Worm (Caenorhabditis elegans) whole organism, young adult: ENCODE data around the gene lig-1.

ENCODE experiments used
- F23B12.7 ChIP-seq: sonication (generic microtip); optimal IDR thresholded peaks from 2 replicates; lab custom pipeline; 2017; ENCODE audit warnings: missing genetic modification characterization, mild to moderate bottlenecking, missing compliant biosample characterization, antibody characterized with exemption, moderate library complexity; ENCODE audit not compliant: insufficient read depth
- F33H1.4 ChIP-seq: fragments of 200-800 bp; sonication (Bioruptor generic); IDR thresholded peaks from 2 replicates; pipeline ENCODE4 v1.3.6; 2022; ENCODE audit warnings: missing genetic modification reagents, missing genetic modification characterization, missing compliant biosample characterization
- F49E8.2 ChIP-seq: sonication (generic microtip); optimal IDR thresholded peaks from 3 replicates; lab custom pipeline; 2017; ENCODE audit warnings: missing genetic modification characterization, mild to moderate bottlenecking, missing compliant biosample characterization, antibody characterized with exemption, moderate library complexity; ENCODE audit not compliant: insufficient read depth
- F55B11.4 ChIP-seq: sonication (generic microtip); optimal IDR thresholded peaks from 2 replicates; lab custom pipeline; 2016; ENCODE audit warnings: missing compliant biosample characterization, missing genetic modification characterization, borderline replicate concordance; ENCODE audit not compliant: insufficient read depth
- aptf-2 ChIP-seq: fragments of 200-800 bp; sonication (Bioruptor generic); conservative IDR thresholded peaks from 2 replicates; pipeline ENCODE4 v1.3.6; 2022; ENCODE audit warnings: missing genetic modification reagents, missing genetic modification characterization, missing compliant biosample characterization
- aptf-3 ChIP-seq: fragments of 200-800 bp; sonication (Bioruptor generic); IDR thresholded peaks from 2 replicates; pipeline ENCODE4 v1.3.6; 2022; ENCODE audit warnings: missing genetic modification characterization, missing compliant biosample characterization
- atf-7 ChIP-seq: sonication (generic microtip); optimal IDR thresholded peaks from 2 replicates; lab custom pipeline; 2017; ENCODE audit warnings: mild to moderate bottlenecking, missing genetic modification characterization, missing compliant biosample characterization
- attf-3 ChIP-seq: fragments of 200-800 bp; sonication (Bioruptor generic); conservative IDR thresholded peaks from 2 replicates; pipeline ENCODE4 v1.3.6; 2022; ENCODE audit warnings: missing genetic modification reagents, missing genetic modification characterization, missing compliant biosample characterization
- cebp-1 ChIP-seq, 2 experiments: fragments of 200-800 bp in 1 of 2; sonication (Bioruptor generic) in 1 of 2; sonication (generic microtip) in 1 of 2; IDR thresholded peaks in 1 of 2; optimal IDR thresholded peaks in 1 of 2; 2 replicates each; pipeline versions ENCODE4 v1.3.6 to Lab custom; 2017 to 2022; ENCODE audit warnings: missing compliant biosample characterization in 2 of 2, missing genetic modification characterization in 2 of 2, mild to moderate bottlenecking in 1 of 2, missing genetic modification reagents in 1 of 2, moderate library complexity in 1 of 2
- cebp-2 ChIP-seq: fragments of 200-800 bp; sonication (Bioruptor generic); IDR thresholded peaks from 2 replicates; pipeline ENCODE4 v1.3.6; 2022; ENCODE audit warnings: missing genetic modification characterization, missing compliant biosample characterization
- ceh-100 ChIP-seq: fragments of 200-800 bp; sonication (Bioruptor generic); IDR thresholded peaks from 2 replicates; pipeline ENCODE4 v1.3.6; 2022; ENCODE audit warnings: missing genetic modification reagents, missing genetic modification characterization, missing compliant biosample characterization
- chd-7 ChIP-seq: sonication (generic microtip); optimal IDR thresholded peaks from 2 replicates; lab custom pipeline; 2016; ENCODE audit warnings: mild to moderate bottlenecking, missing genetic modification characterization, moderate library complexity, missing compliant biosample characterization
- die-1 ChIP-seq: sonication (generic microtip); optimal IDR thresholded peaks from 2 replicates; lab custom pipeline; 2016; ENCODE audit warnings: missing genotype, mild to moderate bottlenecking, missing genetic modification characterization, missing compliant biosample characterization
- egl-44 ChIP-seq: fragments of 200-800 bp; sonication (Bioruptor generic); IDR thresholded peaks from 2 replicates; pipeline ENCODE4 v1.3.6; 2022; ENCODE audit warnings: missing genetic modification reagents, missing genetic modification characterization, missing compliant biosample characterization
- egrh-3 ChIP-seq: fragments of 200-800 bp; sonication (Bioruptor generic); IDR thresholded peaks from 2 replicates; pipeline ENCODE4 v1.3.6; 2022; ENCODE audit warnings: missing genetic modification reagents, missing genetic modification characterization, missing compliant biosample characterization
- ekl-4 ChIP-seq: fragments of 200-800 bp; sonication (Bioruptor generic); IDR thresholded peaks from 2 replicates; pipeline ENCODE4 v1.3.6; 2022; ENCODE audit warnings: missing genetic modification reagents, missing genetic modification characterization, missing compliant biosample characterization
- ets-4 ChIP-seq: fragments of 200-800 bp; sonication (Bioruptor generic); optimal IDR thresholded peaks from 2 replicates; lab custom pipeline; 2018; ENCODE audit warnings: mild to moderate bottlenecking, missing genetic modification characterization, missing compliant biosample characterization
- hmg-1.2 ChIP-seq: fragments of 200-800 bp; sonication (Bioruptor generic); IDR thresholded peaks from 2 replicates; pipeline ENCODE4 v1.3.6; 2022; ENCODE audit warnings: missing genetic modification reagents, missing genetic modification characterization, missing compliant biosample characterization
- hmg-20 ChIP-seq: fragments of 200-800 bp; sonication (Bioruptor generic); IDR thresholded peaks from 2 replicates; pipeline ENCODE4 v1.3.6; 2022; ENCODE audit warnings: missing genetic modification reagents, missing genetic modification characterization, missing compliant biosample characterization
- let-526 ChIP-seq: fragments of 200-800 bp; sonication (Bioruptor generic); IDR thresholded peaks from 2 replicates; pipeline ENCODE4 v1.3.6; 2022; ENCODE audit warnings: missing genetic modification reagents, missing genetic modification characterization, missing compliant biosample characterization
- let-607 ChIP-seq, 2 experiments: fragments of 200-800 bp in 1 of 2; sonication (Bioruptor generic) in 1 of 2; sonication (generic microtip) in 1 of 2; optimal IDR thresholded peaks; 2 replicates each; lab custom pipeline; 2016 to 2018; ENCODE audit warnings: mild to moderate bottlenecking in 2 of 2, missing compliant biosample characterization in 2 of 2, missing genetic modification characterization in 2 of 2, moderate library complexity in 2 of 2, missing genotype in 1 of 2
- lin-26 ChIP-seq: fragments of 200-800 bp; sonication (Bioruptor generic); IDR thresholded peaks from 2 replicates; pipeline ENCODE4 v1.3.6; 2022; ENCODE audit warnings: missing genetic modification reagents, missing genetic modification characterization, missing compliant biosample characterization
- lin-54 ChIP-seq: fragments of 200-800 bp; sonication (Bioruptor generic); optimal IDR thresholded peaks from 2 replicates; lab custom pipeline; 2018; ENCODE audit warnings: mild to moderate bottlenecking, missing genetic modification characterization, missing compliant biosample characterization
- madf-10 ChIP-seq: sonication (generic microtip); optimal IDR thresholded peaks from 2 replicates; lab custom pipeline; 2016; ENCODE audit warnings: mild to moderate bottlenecking, missing genetic modification characterization, missing compliant biosample characterization
- madf-8 ChIP-seq: fragments of 200-800 bp; sonication (Bioruptor generic); conservative IDR thresholded peaks from 2 replicates; pipeline ENCODE4 v1.3.6; 2022; ENCODE audit warnings: missing genetic modification reagents, missing genetic modification characterization, missing compliant biosample characterization
- mel-28 ChIP-seq: sonication (generic microtip); optimal IDR thresholded peaks from 2 replicates; lab custom pipeline; 2016; ENCODE audit warnings: borderline replicate concordance, mild to moderate bottlenecking, missing genetic modification characterization, missing compliant biosample characterization
- nfya-2 ChIP-seq: fragments of 200-800 bp; sonication (Bioruptor generic); IDR thresholded peaks from 2 replicates; pipeline ENCODE4 v1.3.6; 2022; ENCODE audit warnings: missing genetic modification reagents, missing genetic modification characterization, missing compliant biosample characterization
- nfyb-1 ChIP-seq: fragments of 200-800 bp; sonication (Bioruptor generic); IDR thresholded peaks from 2 replicates; pipeline ENCODE4 v1.3.6; 2022; ENCODE audit warnings: missing genetic modification reagents, missing genetic modification characterization, missing compliant biosample characterization
- nhr-120 ChIP-seq: fragments of 200-800 bp; sonication (Bioruptor generic); IDR thresholded peaks from 2 replicates; pipeline ENCODE4 v1.3.6; 2022; ENCODE audit warnings: missing genetic modification characterization, missing compliant biosample characterization
- nhr-80 ChIP-seq: sonication (generic microtip); optimal IDR thresholded peaks from 2 replicates; lab custom pipeline; 2016; ENCODE audit warnings: missing genetic modification characterization, missing compliant biosample characterization
- pha-4 ChIP-seq: fragments of 150-350 bp; sonication (generic microtip); optimal IDR thresholded peaks from 2 replicates; lab custom pipeline; 2014; ENCODE audit warnings: missing biosample characterization, missing genetic modification reagents, missing genetic modification characterization
- rpc-1 ChIP-seq, 2 experiments: fragments of 150-350 bp in 1 of 2; sonication (generic microtip) in 1 of 2; optimal IDR thresholded peaks; 2 replicates each; lab custom pipeline; 2014 to 2018; ENCODE audit warnings: missing biosample characterization in 1 of 2, missing genetic modification characterization in 1 of 2, missing genetic modification reagents in 1 of 2, missing genotype in 1 of 2
- sdz-38 ChIP-seq: sonication (generic microtip); optimal IDR thresholded peaks from 2 replicates; lab custom pipeline; 2016; ENCODE audit warnings: missing genotype, missing genetic modification characterization, missing compliant biosample characterization
- sea-2 ChIP-seq: fragments of 200-800 bp; sonication (Bioruptor generic); IDR thresholded peaks from 2 replicates; pipeline ENCODE4 v1.3.6; 2022; ENCODE audit warnings: missing genetic modification characterization, missing compliant biosample characterization
- snpc-1.3 ChIP-seq: sonication (generic microtip); optimal IDR thresholded peaks from 2 replicates; lab custom pipeline; 2017; ENCODE audit warnings: missing genetic modification characterization, mild to moderate bottlenecking, missing compliant biosample characterization, antibody characterized with exemption, moderate library complexity, missing genotype, missing genetic modification reagents; ENCODE audit not compliant: insufficient read depth
- snpc-4 ChIP-seq, 5 experiments: fragments of 150-350 bp in 1 of 5; sonication (generic microtip) in 4 of 5; optimal IDR thresholded peaks; 2 replicates each; lab custom pipeline; 2014 to 2018; ENCODE audit warnings: missing genetic modification characterization in 5 of 5, missing biosample characterization in 3 of 5, antibody characterized with exemption in 2 of 5, mild to moderate bottlenecking in 2 of 5, missing compliant biosample characterization in 2 of 5, missing genotype in 2 of 5, moderate library complexity in 2 of 5, missing genetic modification reagents in 1 of 5
- somi-1 ChIP-seq: fragments of 200-800 bp; sonication (Bioruptor generic); optimal IDR thresholded peaks from 2 replicates; lab custom pipeline; 2018; ENCODE audit warnings: mild to moderate bottlenecking, missing genetic modification characterization, missing compliant biosample characterization
- sptf-2 ChIP-seq: fragments of 200-800 bp; sonication (Bioruptor generic); optimal IDR thresholded peaks from 2 replicates; lab custom pipeline; 2018; ENCODE audit warnings: mild to moderate bottlenecking, missing genetic modification characterization, missing compliant biosample characterization
- tbp1 ChIP-seq: fragments of 200-800 bp; sonication (Bioruptor generic); optimal IDR thresholded peaks from 2 replicates; lab custom pipeline; 2018; ENCODE audit warnings: mild to moderate bottlenecking, missing genetic modification characterization, missing compliant biosample characterization
- tbx-9 ChIP-seq: sonication (generic microtip); optimal IDR thresholded peaks from 2 replicates; lab custom pipeline; 2016; ENCODE audit warnings: borderline replicate concordance, missing genetic modification characterization, inconsistent platforms, missing compliant biosample characterization
- unc-130 ChIP-seq: sonication (generic microtip); optimal IDR thresholded peaks from 2 replicates; lab custom pipeline; 2016; ENCODE audit warnings: missing genetic modification reagents, missing genetic modification characterization, missing compliant biosample characterization
- unc-62 ChIP-seq: fragments of 150-350 bp; optimal IDR thresholded peaks from 2 replicates; lab custom pipeline; 2014; ENCODE audit warnings: missing biosample characterization, missing genetic modification reagents, missing genetic modification characterization
- zfh-2 ChIP-seq: fragments of 200-800 bp; sonication (Bioruptor generic); conservative IDR thresholded peaks from 2 replicates; pipeline ENCODE4 v1.3.6; 2022; ENCODE audit warnings: missing genetic modification reagents, missing genetic modification characterization, missing compliant biosample characterization
- ztf-22 ChIP-seq: fragments of 200-800 bp; sonication (Bioruptor generic); optimal IDR thresholded peaks from 2 replicates; lab custom pipeline; 2018; ENCODE audit warnings: mild to moderate bottlenecking, missing genetic modification characterization, moderate library complexity, missing compliant biosample characterization

Gene lig-1

DNA sequence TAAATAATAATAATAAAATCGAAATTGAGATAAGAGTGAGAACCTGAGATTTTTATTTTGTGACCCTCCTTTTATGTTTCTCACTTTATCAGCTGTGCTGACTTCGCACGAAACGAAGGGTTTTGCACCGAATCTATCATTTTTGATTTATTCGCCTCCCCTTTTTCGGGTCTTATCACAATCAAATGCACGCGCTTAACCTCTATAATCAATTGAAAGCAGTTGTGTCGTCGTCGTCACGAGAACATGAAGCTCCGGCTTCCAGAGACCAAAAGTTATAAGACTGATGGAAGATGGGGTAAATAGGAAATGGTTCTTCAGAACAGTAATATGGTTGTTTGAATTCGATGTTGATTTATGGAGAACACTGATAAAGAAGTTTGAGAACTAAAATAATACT is 12.8 kb upstream of the lig-1 start, which contains the start of gene D1054.18 (continued):
- TF ChIP-seq snpc-4 (GFP tag; optimal IDR thresholded peaks at IDR 0.05; lab: Kevin White, UChicago) (no peak), snpc-4 (tag; optimal IDR thresholded peaks at IDR 0.05; lab: Kevin White, UChicago) (no peak), cebp-1 (GFP tag; IDR thresholded peaks at IDR 0.05; lab: Robert Waterston, UW) (no peak), cebp-1 (tag; optimal IDR thresholded peaks at IDR 0.05; lab: Kevin White, UChicago) (peak; percentile 13), cebp-2 (no peak), nhr-80 (peak; percentile 87), aptf-3 (GFP tag; lab: Robert Waterston, UW) (no peak), lin-26 (GFP tag; lab: Robert Waterston, UW) (no peak), nfya-2 (GFP tag; lab: Robert Waterston, UW) (no peak), F49E8.2 (tag; lab: Kevin White, UChicago) (no peak)
- TF ChIP-seq, all 124 proteins: peak for 7

ce11 chrV:10802060-10802459 is 11.8 kb upstream of the lig-1 start:
- TF ChIP-seq sptf-2 (no peak), atf-7 (peak; percentile 91), pha-4 (peak; percentile 46), F33H1.4 (no peak), let-607 (tag; optimal IDR thresholded peaks at IDR 0.05; lab: Kevin White, UChicago) (peak in 1 of 2 experiments; percentile 73), nhr-80 (peak; percentile 89), nfyb-1 (0 out of 2 replicates have a peak, but pooled peaks have one; percentile 17), tbp1 (peak; percentile 40), snpc-1.3 (tag; lab: Kevin White, UChicago) (no peak), madf-10 (peak; percentile 46), attf-3 (no peak), egl-44 (GFP tag; lab: Robert Waterston, UW) (no peak), ceh-100 (GFP tag; lab: Robert Waterston, UW) (no peak), lin-54 (GFP tag; lab: Kevin White, UChicago) (peak; percentile 41), chd-7 (tag; lab: Kevin White, UChicago) (peak; percentile 8), sea-2 (GFP tag; lab: Robert Waterston, UW) (no peak), tbx-9 (tag; lab: Kevin White, UChicago) (no peak), unc-62 (GFP tag; lab: Kevin White, UChicago) (peak; percentile 69), let-526 (GFP tag; lab: Robert Waterston, UW) (no peak), zfh-2 (no peak), snpc-4 (GFP tag; optimal IDR thresholded peaks at IDR 0.05; lab: Kevin White, UChicago) (no peak), snpc-4 (tag; optimal IDR thresholded peaks at IDR 0.05; lab: Kevin White, UChicago) (peak in 1 of 4 experiments; percentile 16), ztf-22 (peak; percentile 90), cebp-1 (GFP tag; IDR thresholded peaks at IDR 0.05; lab: Robert Waterston, UW) (no peak), cebp-1 (tag; optimal IDR thresholded peaks at IDR 0.05; lab: Kevin White, UChicago) (peak; percentile 42), F55B11.4 (tag; lab: Kevin White, UChicago) (no peak), ets-4 (GFP tag; lab: Kevin White, UChicago) (peak; percentile 24)

- TF ChIP-seq egrh-3 (GFP tag; lab: Robert Waterston, UW) = no peak
- TF ChIP-seq die-1 (tag; lab: Kevin White, UChicago) = no peak
- TF ChIP-seq aptf-2 (GFP tag; lab: Robert Waterston, UW) = no peak
- no peak for TF ChIP-seq lin-26 (GFP tag; lab: Robert Waterston, UW)
- TF ChIP-seq madf-8 = no peak
- no peak for TF ChIP-seq let-607 (tag; optimal IDR thresholded peaks at IDR 0.05; lab: Kevin White, UChicago)
- TF ChIP-seq mel-28 (tag; lab: Kevin White, UChicago) = no peak
- no peak for TF ChIP-seq hmg-1.2 (GFP tag; lab: Robert Waterston, UW)
- no peak for TF ChIP-seq somi-1 (GFP tag; lab: Kevin White, UChicago)
- no peak for TF ChIP-seq hmg-20 (GFP tag; lab: Robert Waterston, UW)
- TF ChIP-seq nhr-120 (GFP tag; lab: Robert Waterston, UW) = no peak
- no peak for TF ChIP-seq F23B12.7
- TF ChIP-seq rpc-1 (optimal IDR thresholded peaks at IDR 0.05; lab: Kevin White, UChicago) = no peak
- TF ChIP-seq rpc-1 (tag; optimal IDR thresholded peaks at IDR 0.05; lab: Kevin White, UChicago) = no peak
- no peak for TF ChIP-seq ekl-4 (GFP tag; lab: Robert Waterston, UW)
- no peak for TF ChIP-seq sdz-38
- TF ChIP-seq unc-130 = no peak
These were observed 9.5 kb upstream of the lig-1 start, which contains the start of gene secs-1 for ce11 chrV:10804374-10804773. Gene secs-1, minus strand, starts transcription at chrV:10804474.
